Worm (Caenorhabditis elegans) whole organism, L4 larva: Measurements from ENCODE around the gene F07G6.8.
"Not testable (repeated sequence)": the region's sequence is repeated elsewhere in the genome, so short reads cannot be mapped to it uniquely, and the experiment has no call there.

Experiments
- F10B5.3 ChIP-seq: sonication (generic microtip); optimal IDR thresholded peaks from 2 replicates; lab custom pipeline; 2016; ENCODE audit warnings: mild to moderate bottlenecking, missing genetic modification characterization, missing compliant biosample characterization
- F26F4.8 ChIP-seq: fragments of 200-800 bp; sonication (Bioruptor generic); conservative IDR thresholded peaks from 2 replicates; pipeline ENCODE4 v1.3.6; 2022; ENCODE audit warnings: missing genetic modification characterization, missing compliant biosample characterization
- F37D6.2 ChIP-seq: sonication (generic microtip); optimal IDR thresholded peaks from 2 replicates; lab custom pipeline; 2016; ENCODE audit warnings: mild to moderate bottlenecking, missing genetic modification characterization, missing compliant biosample characterization
- ZK546.5 ChIP-seq, 2 experiments: sonication (generic microtip); optimal IDR thresholded peaks; 2 replicates each; lab custom pipeline; 2017; ENCODE audit warnings: missing biosample characterization in 2 of 2, missing genetic modification characterization in 2 of 2
- aha-1 ChIP-seq: fragments of 150-350 bp; peaks from one replicate; lab custom pipeline; 2014; ENCODE audit warnings: missing biosample characterization, missing genetic modification characterization
- ama-1 ChIP-seq: fragments of 150-350 bp; optimal IDR thresholded peaks from 2 replicates; lab custom pipeline; 2014; ENCODE audit warnings: inconsistent platforms, mixed read lengths
- ceh-82 ChIP-seq: sonication (generic microtip); optimal IDR thresholded peaks from 2 replicates; lab custom pipeline; 2017; ENCODE audit warnings: missing biosample characterization, missing genetic modification characterization
- ctbp-1 ChIP-seq: fragments of 200-800 bp; sonication (Bioruptor generic); IDR thresholded peaks from 2 replicates; pipeline ENCODE4 v1.3.6; 2022; ENCODE audit warnings: missing genetic modification reagents, missing genetic modification characterization, missing compliant biosample characterization
- daf-8 ChIP-seq: fragments of 200-800 bp; sonication (Bioruptor generic); IDR thresholded peaks from 2 replicates; pipeline ENCODE4 v1.3.6; 2022; ENCODE audit warnings: missing genetic modification characterization, missing compliant biosample characterization
- dmd-8 ChIP-seq: fragments of 200-800 bp; sonication (Bioruptor generic); IDR thresholded peaks from 2 replicates; pipeline ENCODE4 v1.3.6; 2022; ENCODE audit warnings: missing genetic modification characterization, missing compliant biosample characterization
- dmd-9 ChIP-seq: fragments of 200-800 bp; sonication (Bioruptor generic); IDR thresholded peaks from 2 replicates; pipeline ENCODE4 v1.3.6; 2022; ENCODE audit warnings: missing genetic modification reagents, missing genetic modification characterization, missing compliant biosample characterization
- dve-1 ChIP-seq: sonication (generic microtip); optimal IDR thresholded peaks from 2 replicates; lab custom pipeline; 2017; ENCODE audit warnings: antibody characterized with exemption, mild to moderate bottlenecking, missing genetic modification characterization, missing compliant biosample characterization; ENCODE audit not compliant: insufficient read depth
- egl-43 ChIP-seq: fragments of 200-800 bp; sonication (Bioruptor generic); IDR thresholded peaks from 2 replicates; pipeline ENCODE4 v1.3.6; 2022; ENCODE audit warnings: missing genetic modification reagents, missing genetic modification characterization, missing compliant biosample characterization
- fos-1 ChIP-seq: fragments of 150-350 bp; optimal IDR thresholded peaks from 2 replicates; lab custom pipeline; 2014; ENCODE audit warnings: missing biosample characterization, missing genetic modification characterization
- hif-1 ChIP-seq, 2 experiments: sonication (generic microtip); optimal IDR thresholded peaks; 2 replicates each; lab custom pipeline; 2016 to 2017; ENCODE audit warnings: missing compliant biosample characterization in 2 of 2, missing genetic modification characterization in 2 of 2, missing genetic modification reagents in 2 of 2, missing genotype in 2 of 2, mild to moderate bottlenecking in 1 of 2
- hlh-11 ChIP-seq: fragments of 200-800 bp; sonication (Bioruptor generic); optimal IDR thresholded peaks from 2 replicates; lab custom pipeline; 2018; ENCODE audit warnings: mild to moderate bottlenecking, missing genetic modification characterization, missing compliant biosample characterization
- hlh-30 ChIP-seq: sonication (generic microtip); optimal IDR thresholded peaks from 2 replicates; lab custom pipeline; 2017; ENCODE audit warnings: antibody characterized with exemption, mild to moderate bottlenecking, missing genetic modification characterization, missing compliant biosample characterization; ENCODE audit not compliant: insufficient read depth
- lim-7 ChIP-seq: fragments of 200-800 bp; sonication (Bioruptor generic); IDR thresholded peaks from 2 replicates; pipeline ENCODE4 v1.3.6; 2022; ENCODE audit warnings: missing genetic modification characterization, missing compliant biosample characterization
- lin-1 ChIP-seq: fragments of 200-800 bp; sonication (Bioruptor generic); IDR thresholded peaks from 2 replicates; pipeline ENCODE4 v1.3.6; 2022; ENCODE audit warnings: missing genetic modification reagents, missing genetic modification characterization, missing compliant biosample characterization
- lin-13 ChIP-seq: fragments of 150-350 bp; optimal IDR thresholded peaks from 2 replicates; lab custom pipeline; 2014; ENCODE audit warnings: missing biosample characterization, missing genetic modification reagents, missing genetic modification characterization
- madf-5 ChIP-seq, 2 experiments: fragments of 200-800 bp; sonication (Bioruptor generic); IDR thresholded peaks; 2 replicates each; pipeline ENCODE4 v1.3.6; 2022; ENCODE audit warnings: missing compliant biosample characterization in 2 of 2, missing genetic modification characterization in 2 of 2
- madf-9 ChIP-seq: fragments of 200-800 bp; sonication (Bioruptor generic); conservative IDR thresholded peaks from 2 replicates; pipeline ENCODE4 v1.3.6; 2022; ENCODE audit warnings: missing genetic modification reagents, missing genetic modification characterization, missing compliant biosample characterization
- mdt-29 ChIP-seq: fragments of 200-800 bp; sonication (Bioruptor generic); IDR thresholded peaks from 2 replicates; pipeline ENCODE4 v1.3.6; 2022; ENCODE audit warnings: missing genetic modification reagents, missing genetic modification characterization, missing compliant biosample characterization
- nhr-237 ChIP-seq: sonication (generic microtip); optimal IDR thresholded peaks from 2 replicates; lab custom pipeline; 2017; ENCODE audit warnings: missing biosample characterization, missing genetic modification characterization
- php-3 ChIP-seq: fragments of 200-800 bp; sonication (Bioruptor generic); IDR thresholded peaks from 2 replicates; pipeline ENCODE4 v1.3.6; 2022; ENCODE audit warnings: missing genetic modification reagents, missing genetic modification characterization, missing compliant biosample characterization
- rbr-2 ChIP-seq: sonication (generic microtip); optimal IDR thresholded peaks from 2 replicates; lab custom pipeline; 2016; ENCODE audit warnings: missing genotype, missing genetic modification characterization, missing compliant biosample characterization
- sdz-12 ChIP-seq: fragments of 200-800 bp; sonication (Bioruptor generic); optimal IDR thresholded peaks from 2 replicates; lab custom pipeline; 2018; ENCODE audit warnings: mild to moderate bottlenecking, missing genetic modification characterization, missing compliant biosample characterization
- unc-62 ChIP-seq, 3 experiments: fragments of 150-350 bp in 1 of 3; sonication (generic microtip); optimal IDR thresholded peaks in 2 of 3; peaks in 1 of 3; 1 replicate in 1 of 3; 2 replicates in 2 of 3; lab custom pipeline; 2014 to 2017; ENCODE audit warnings: missing biosample characterization in 3 of 3, missing genetic modification characterization in 3 of 3, missing genetic modification reagents in 3 of 3, missing genotype in 1 of 3
- vab-7 ChIP-seq: fragments of 200-800 bp; sonication (Bioruptor generic); IDR thresholded peaks from 2 replicates; pipeline ENCODE4 v1.3.6; 2022; ENCODE audit warnings: missing genetic modification reagents, missing genetic modification characterization, missing compliant biosample characterization
- zip-2 ChIP-seq: fragments of 150-350 bp; optimal IDR thresholded peaks from 2 replicates; lab custom pipeline; 2014; ENCODE audit warnings: missing biosample characterization, missing genetic modification characterization

The F07G6.8 gene

DNA sequence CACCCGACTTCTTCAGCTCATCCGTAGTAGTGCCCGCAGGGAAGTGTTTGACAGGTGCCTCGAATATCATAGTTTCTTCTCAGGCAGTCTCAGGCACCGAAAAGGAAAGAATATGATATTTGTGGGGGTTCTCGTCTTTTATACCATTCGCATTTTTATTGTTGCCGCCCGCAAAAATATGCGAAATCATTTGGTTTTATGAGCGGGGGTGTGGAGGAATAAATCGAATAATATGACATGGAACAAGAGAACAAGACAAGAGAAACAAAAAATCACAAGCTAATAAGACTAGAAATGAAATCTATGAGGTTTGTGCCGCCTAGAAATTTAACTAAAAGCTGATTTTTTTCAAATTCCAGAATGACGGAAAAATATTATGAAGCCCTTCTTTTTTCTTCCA, at the start of gene F07G6.8:
F07G6.8 (minus strand) TSS at position 101 of the 400 bp plus-strand sequence.
- TF ChIP-seq zip-2 (tag; lab: Kevin White, UChicago) (no peak), sdz-12 (GFP tag; lab: Kevin White, UChicago) (no peak), hlh-30 (no peak), lim-7 (GFP tag; lab: Robert Waterston, UW) (no peak)
- TF ChIP-seq, all 104 proteins: peak for 0

DNA sequence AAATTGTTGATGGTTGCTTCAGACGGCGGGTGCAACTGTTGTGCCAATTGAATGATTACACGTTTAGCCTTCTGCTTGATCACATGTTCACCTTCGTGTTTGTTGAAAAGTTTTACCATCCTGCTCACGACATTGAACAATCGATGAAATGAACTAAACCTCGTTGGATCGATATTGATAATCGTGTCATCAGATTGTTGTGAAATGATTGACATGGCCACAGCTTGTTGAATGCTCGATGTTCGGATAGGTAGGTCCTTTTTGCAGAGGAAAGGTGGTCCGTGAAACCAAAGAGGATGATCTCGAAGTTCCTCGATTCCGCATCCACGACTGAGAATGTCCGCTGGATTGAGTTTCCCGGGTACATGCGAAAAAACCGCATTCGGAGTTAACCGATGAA, 49.4 kb upstream of the F07G6.8 start:
- TF ChIP-seq unc-62 (GFP tag; optimal IDR thresholded peaks at IDR 0.05 in 1 of 2; lab: Kevin White, UChicago) (peak in 1 of 2 experiments; percentile 97), unc-62 (tag; optimal IDR thresholded peaks at IDR 0.05; lab: Kevin White, UChicago) (no peak), ceh-82 (tag; lab: Kevin White, UChicago) (no peak), aha-1 (tag; lab: Kevin White, UChicago) (peak; percentile 34)

DNA sequence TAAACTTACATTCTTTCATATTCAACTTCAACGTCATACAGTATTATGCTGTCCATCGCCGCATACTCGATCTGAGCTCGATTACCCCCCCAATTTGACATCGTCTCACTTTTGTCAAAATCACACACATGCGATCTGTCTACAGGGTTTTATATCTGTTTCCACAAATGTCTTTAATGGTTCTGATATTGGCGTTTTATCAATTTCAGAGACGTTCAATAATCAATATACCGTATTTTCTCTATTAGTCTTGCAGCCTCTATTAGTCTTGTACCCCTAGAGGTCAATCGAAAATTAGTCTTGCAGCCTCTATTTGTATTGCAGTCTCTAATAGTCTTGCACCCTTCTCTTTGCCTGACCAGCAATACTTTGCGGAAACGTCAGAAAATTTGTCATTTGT, 28.2 kb upstream of the F07G6.8 start, which contains the start of gene Y75D11A.6:
Y75D11A.6 (minus strand) TSS at position 101 of the 400 bp plus-strand sequence.
- TF ChIP-seq hlh-11 (tag; lab: Kevin White, UChicago); F37D6.2 (tag; lab: Kevin White, UChicago); vab-7 (GFP tag; lab: Robert Waterston, UW): not testable (repeated sequence)
- TF ChIP-seq, all 104 proteins: peak for 0; not testable (repeated sequence) for 104

DNA sequence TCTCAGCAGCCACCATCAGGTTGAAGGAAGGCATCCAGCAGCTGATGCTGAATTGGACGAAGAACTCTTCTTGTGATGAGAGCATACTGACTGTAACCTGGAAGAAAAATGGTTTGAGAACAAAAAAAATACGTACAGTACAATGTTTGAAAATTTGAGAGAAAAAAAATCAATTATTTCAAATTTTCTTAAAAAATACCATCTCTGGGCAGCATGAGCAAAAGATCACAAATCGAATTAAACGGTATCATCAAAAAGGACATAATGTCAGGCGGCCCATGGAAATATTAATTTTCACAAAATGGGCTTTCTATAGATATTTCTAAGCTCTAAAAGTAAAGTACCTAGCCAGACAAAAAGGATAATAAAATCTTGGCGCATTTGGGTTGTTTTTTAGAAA, 25.9 kb upstream of the F07G6.8 start, which contains the start of gene Y75D11A.3:
Y75D11A.3 (minus strand) TSS at position 101 of the 400 bp plus-strand sequence.
- not testable (repeated sequence) for TF ChIP-seq ZK546.5 (tag; optimal IDR thresholded peaks at IDR 0.05; lab: Kevin White, UChicago); nhr-237 (tag; lab: Kevin White, UChicago); fos-1 (tag; lab: Kevin White, UChicago)

DNA sequence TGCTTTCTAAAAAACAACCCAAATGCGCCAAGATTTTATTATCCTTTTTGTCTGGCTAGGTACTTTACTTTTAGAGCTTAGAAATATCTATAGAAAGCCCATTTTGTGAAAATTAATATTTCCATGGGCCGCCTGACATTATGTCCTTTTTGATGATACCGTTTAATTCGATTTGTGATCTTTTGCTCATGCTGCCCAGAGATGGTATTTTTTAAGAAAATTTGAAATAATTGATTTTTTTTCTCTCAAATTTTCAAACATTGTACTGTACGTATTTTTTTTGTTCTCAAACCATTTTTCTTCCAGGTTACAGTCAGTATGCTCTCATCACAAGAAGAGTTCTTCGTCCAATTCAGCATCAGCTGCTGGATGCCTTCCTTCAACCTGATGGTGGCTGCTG, 22.3 kb upstream of the F07G6.8 start, which contains the start of gene Y75D11A.2:
Y75D11A.2 (plus strand) TSS at position 301 of the 400 bp plus-strand sequence.
- TF ChIP-seq rbr-2 (tag; lab: Kevin White, UChicago); dmd-8 (GFP tag; lab: Robert Waterston, UW); hif-1 (tag; optimal IDR thresholded peaks at IDR 0.05; lab: Kevin White, UChicago): not testable (repeated sequence)
- TF ChIP-seq, all 104 proteins: peak for 0; not testable (repeated sequence) for 104

DNA sequence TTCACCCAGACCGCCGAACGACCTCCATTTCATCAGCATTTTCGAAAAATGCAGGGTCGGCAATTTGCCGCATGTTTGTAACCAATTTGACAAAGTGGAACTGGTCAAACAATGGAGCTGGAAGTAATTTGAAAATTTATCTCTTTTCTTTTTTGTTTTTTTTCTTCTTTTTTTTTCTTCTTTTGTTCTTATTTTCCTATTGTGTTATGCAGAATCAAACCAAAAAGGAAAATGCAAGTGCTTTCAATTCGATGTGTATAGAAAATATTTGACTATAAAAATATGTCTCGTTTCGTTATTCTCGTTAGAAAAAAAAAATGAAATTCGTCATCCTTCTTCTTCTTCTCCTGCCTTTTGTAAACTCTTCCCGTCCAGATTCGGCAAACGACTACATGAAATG, 17.3 kb upstream of the F07G6.8 start, which contains the start of gene F07G6.10:
F07G6.10 (plus strand) TSS at position 301 of the 400 bp plus-strand sequence.
- TF ChIP-seq egl-43 (GFP tag; lab: Robert Waterston, UW): no peak
- TF ChIP-seq F10B5.3 (tag; lab: Kevin White, UChicago): no peak
- TF ChIP-seq madf-9: no peak
- TF ChIP-seq madf-5 (GFP tag; IDR thresholded peaks at IDR 0.05; lab: Robert Waterston, UW): no peak
- TF ChIP-seq dve-1: no peak
- TF ChIP-seq dmd-9: no peak
- TF ChIP-seq ctbp-1 (GFP tag; lab: Robert Waterston, UW): no peak
- TF ChIP-seq php-3 (GFP tag; lab: Robert Waterston, UW): no peak
- TF ChIP-seq dmd-8 (GFP tag; lab: Robert Waterston, UW): no peak

DNA sequence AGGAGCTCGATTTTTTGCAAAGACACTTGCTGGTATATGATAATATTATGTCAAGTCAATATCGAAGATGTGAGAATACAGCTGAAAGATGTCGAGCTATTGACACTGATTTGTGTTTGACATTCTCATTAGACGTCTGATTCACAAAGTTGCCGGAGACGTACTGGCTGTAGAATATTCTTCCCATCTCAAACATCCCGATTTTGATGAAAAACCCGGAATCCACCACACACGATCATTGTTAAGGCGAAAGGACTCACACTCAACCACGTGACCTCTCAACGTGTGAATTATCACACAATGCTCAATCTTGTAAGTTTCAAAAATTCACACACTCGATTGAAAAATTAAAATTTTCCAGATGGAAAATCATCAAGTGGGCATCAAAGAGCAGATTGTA, 15.7 kb upstream of the F07G6.8 start, which contains the start of gene F07G6.12:
F07G6.12 (plus strand) TSS at position 301 of the 400 bp plus-strand sequence.
- TF ChIP-seq zip-2 (tag; lab: Kevin White, UChicago) (no peak), lin-1 (no peak), F26F4.8 (GFP tag; lab: Robert Waterston, UW) (no peak), mdt-29 (GFP tag; lab: Robert Waterston, UW) (no peak), lin-13 (GFP tag; lab: Kevin White, UChicago) (no peak), nhr-237 (tag; lab: Kevin White, UChicago) (no peak), daf-8 (no peak), ama-1 (lab: Kevin White, UChicago) (no peak)
